Fruit fly (Drosophila melanogaster): ENCODE data around the gene Kul.

Gene Kul

dm6 chr3R:29781874-29782273 is 56.2 kb downstream of the Kul start (continued):
- TF ChIP-seq scrt (GFP tag; optimal IDR thresholded peaks at IDR 0.05) (no peak), Dp (GFP tag; optimal IDR thresholded peaks at IDR 0.05) (no peak), CG14710 (tag; optimal IDR thresholded peaks at IDR 0.05) (no peak), Rx (GFP tag; IDR thresholded peaks at IDR 0.05) (no peak), mld (GFP tag; IDR thresholded peaks at IDR 0.05; ENCODE audit: partially characterized antibody) (no peak), CG1647 (GFP tag; optimal IDR thresholded peaks at IDR 0.05) (no peak), CG17385 (GFP tag; optimal IDR thresholded peaks at IDR 0.05) (no peak), CG10979 (tag; optimal IDR thresholded peaks at IDR 0.05) (no peak), kni (GFP tag; optimal IDR thresholded peaks at IDR 0.05) (peak; percentile 24), yki (optimal IDR thresholded peaks at IDR 0.05) (no peak), trh (GFP tag; optimal IDR thresholded peaks at IDR 0.05) (no peak), Elba2 (GFP tag; optimal IDR thresholded peaks at IDR 0.05) (no peak), seq (GFP tag; IDR thresholded peaks at IDR 0.05) (no peak), Scr (GFP tag; IDR thresholded peaks at IDR 0.05; ENCODE audit: partially characterized antibody) (no peak), pros (GFP tag; optimal IDR thresholded peaks at IDR 0.05) (peak; percentile 3), MESR4 (GFP tag; optimal IDR thresholded peaks at IDR 0.05) (no peak), TFAM (GFP tag; optimal IDR thresholded peaks at IDR 0.05) (no peak), CG10959 (GFP tag; IDR thresholded peaks at IDR 0.05) (no peak), CG7786 (GFP tag; optimal IDR thresholded peaks at IDR 0.05) (no peak), luna (GFP tag; optimal IDR thresholded peaks at IDR 0.05) (no peak), bab2 (GFP tag; optimal IDR thresholded peaks at IDR 0.05) (no peak), salm (tag; optimal IDR thresholded peaks at IDR 0.05) (no peak), odd (GFP tag; optimal IDR thresholded peaks at IDR 0.05) (peak; percentile 9), grn (GFP tag; optimal IDR thresholded peaks at IDR 0.05) (peak; percentile 58), sob (GFP tag; IDR thresholded peaks at IDR 0.05) (0 out of 2 replicates have a peak, but pooled peaks have one; percentile 8), CG1602 (GFP tag; optimal IDR thresholded peaks at IDR 0.05) (no peak), oc (tag; optimal IDR thresholded peaks at IDR 0.05) (no peak), klu (GFP tag; IDR thresholded peaks at IDR 0.05) (no peak), CG13894 (tag; optimal IDR thresholded peaks at IDR 0.05) (no peak), gce (GFP tag; IDR thresholded peaks at IDR 0.05) (no peak), Kr (GFP tag; optimal IDR thresholded peaks at IDR 0.05) (no peak), BEAF-32 (GFP tag; optimal IDR thresholded peaks at IDR 0.05) (no peak), vvl (GFP tag; IDR thresholded peaks at IDR 0.05) (0 out of 2 replicates have a peak, but pooled peaks have one; percentile 8), mam (GFP tag; optimal IDR thresholded peaks at IDR 0.05) (no peak), grau (tag; optimal IDR thresholded peaks at IDR 0.05) (no peak), knrl (GFP tag; IDR thresholded peaks at IDR 0.05; ENCODE audit: partially characterized antibody) (no peak), Dref (GFP tag; IDR thresholded peaks at IDR 0.05) (no peak), wor (GFP tag; IDR thresholded peaks at IDR 0.05) (no peak), ara (GFP tag; IDR thresholded peaks at IDR 0.05) (0 out of 2 replicates have a peak, but pooled peaks have one; percentile 28), hkb (optimal IDR thresholded peaks at IDR 0.05) (no peak), hkb (GFP tag; IDR thresholded peaks at IDR 0.05) (no peak), ttk (GFP tag; IDR thresholded peaks at IDR 0.05) (no peak), CG6791 (GFP tag; IDR thresholded peaks at IDR 0.05; ENCODE audit: partially characterized antibody) (no peak), slou (GFP tag; optimal IDR thresholded peaks at IDR 0.05) (no peak), ab (GFP tag; optimal IDR thresholded peaks at IDR 0.05) (no peak), Max (GFP tag; optimal IDR thresholded peaks at IDR 0.05) (no peak), CG4404 (GFP tag; IDR thresholded peaks at IDR 0.05) (no peak), CG2120 (GFP tag; optimal IDR thresholded peaks at IDR 0.05) (no peak), Hr78 (GFP tag; optimal IDR thresholded peaks at IDR 0.05) (peak in 1 of 2 experiments; percentile 56), CG18476 (GFP tag; optimal IDR thresholded peaks at IDR 0.05) (no peak), CG12155 (GFP tag; optimal IDR thresholded peaks at IDR 0.05) (no peak), otp (GFP tag; IDR thresholded peaks at IDR 0.05) (no peak), Ets65A (GFP tag) (no peak)

Measured in whole organism, embryonic.